Fruit fly (Drosophila melanogaster) whole organism, embryonic: Measurements from ENCODE around the gene fan.

ENCODE experiments used
- C15 ChIP-seq: fragments of 200-800 bp; sonication (Bioruptor generic); IDR thresholded peaks from 3 replicates; pipeline ENCODE4 v1.3.6; 2022; ENCODE audit warnings: missing biosample characterization, missing genetic modification characterization
- CG12299 ChIP-seq: fragments of 200-800 bp; sonication (Bioruptor generic); optimal IDR thresholded peaks from 2 replicates; lab custom pipeline; 2018; ENCODE audit warnings: missing biosample characterization, mild to moderate bottlenecking, missing genetic modification characterization
- CG1233 ChIP-seq: fragments of 200-800 bp; sonication (Bioruptor generic); optimal IDR thresholded peaks from 4 replicates; lab custom pipeline; 2018; ENCODE audit warnings: missing biosample characterization, mild to moderate bottlenecking, missing genetic modification characterization
- CG12659 ChIP-seq: fragments of 200-800 bp; sonication (Bioruptor generic); optimal IDR thresholded peaks from 3 replicates; lab custom pipeline; 2017; ENCODE audit warnings: mild to moderate bottlenecking, missing biosample characterization, missing genetic modification reagents, missing genetic modification characterization
- CG13287 ChIP-seq: fragments of 200-800 bp; sonication (Bioruptor generic); IDR thresholded peaks from 2 replicates; pipeline ENCODE4 v1.3.6; 2022; ENCODE audit warnings: missing biosample characterization, missing genetic modification characterization; ENCODE audit not compliant: partially characterized antibody
- CG13424 ChIP-seq: fragments of 200-800 bp; sonication (Bioruptor generic); optimal IDR thresholded peaks from 2 replicates; lab custom pipeline; 2019; ENCODE audit warnings: missing biosample characterization, mild to moderate bottlenecking, missing genetic modification characterization, moderate library complexity
- CG15011 ChIP-seq: fragments of 200-800 bp; sonication (Bioruptor generic); optimal IDR thresholded peaks from 3 replicates; lab custom pipeline; 2018; ENCODE audit warnings: missing biosample characterization, mild to moderate bottlenecking, missing genetic modification characterization
- CG15073 ChIP-seq: fragments of 200-800 bp; sonication (Bioruptor generic); optimal IDR thresholded peaks from 2 replicates; lab custom pipeline; 2016; ENCODE audit warnings: missing biosample characterization, missing genetic modification characterization
- CG16815 ChIP-seq: fragments of 200-800 bp; sonication (Bioruptor generic); optimal IDR thresholded peaks from 3 replicates; lab custom pipeline; 2017; ENCODE audit warnings: missing biosample characterization, mild to moderate bottlenecking, missing genetic modification characterization
- CG17361 ChIP-seq: fragments of 200-800 bp; sonication (Bioruptor generic); IDR thresholded peaks from 3 replicates; pipeline ENCODE4 v1.3.6; 2022; ENCODE audit warnings: missing biosample characterization, missing genetic modification characterization
- CG1832 ChIP-seq: fragments of 200-800 bp; sonication (Bioruptor generic); optimal IDR thresholded peaks from 2 replicates; lab custom pipeline; 2017; ENCODE audit warnings: missing biosample characterization, mild to moderate bottlenecking, missing genetic modification characterization, inconsistent platforms
- CG18599 ChIP-seq: fragments of 200-800 bp; sonication (Bioruptor generic); optimal IDR thresholded peaks from 3 replicates; lab custom pipeline; 2017; ENCODE audit warnings: missing biosample characterization, missing genetic modification characterization, mild to moderate bottlenecking, moderate library complexity, missing genetic modification reagents
- CG18764 ChIP-seq: fragments of 200-800 bp; sonication (Bioruptor generic); optimal IDR thresholded peaks from 3 replicates; lab custom pipeline; 2016; ENCODE audit warnings: missing biosample characterization, missing genetic modification characterization
- CG2678 ChIP-seq: fragments of 200-800 bp; sonication (Bioruptor generic); optimal IDR thresholded peaks from 3 replicates; lab custom pipeline; 2019; ENCODE audit warnings: missing biosample characterization, mild to moderate bottlenecking, missing genetic modification characterization, moderate library complexity
- CG30403 ChIP-seq: fragments of 200-800 bp; sonication (Bioruptor generic); optimal IDR thresholded peaks from 3 replicates; lab custom pipeline; 2016; ENCODE audit warnings: missing biosample characterization, missing genetic modification characterization
- CG30431 ChIP-seq: fragments of 200-800 bp; sonication (Bioruptor generic); optimal IDR thresholded peaks from 2 replicates; lab custom pipeline; 2017; ENCODE audit warnings: missing biosample characterization, missing genetic modification characterization
- CG31441 ChIP-seq: fragments of 200-800 bp; sonication (Bioruptor generic); IDR thresholded peaks from 2 replicates; pipeline ENCODE4 v1.3.6; 2022; ENCODE audit warnings: missing biosample characterization, missing genetic modification characterization
- CG32772 ChIP-seq: fragments of 200-800 bp; sonication (Bioruptor generic); IDR thresholded peaks from 2 replicates; pipeline ENCODE4 v1.3.6; 2022; ENCODE audit warnings: missing biosample characterization, missing genetic modification characterization
- CG4854 ChIP-seq: fragments of 200-800 bp; sonication (Bioruptor generic); optimal IDR thresholded peaks from 2 replicates; lab custom pipeline; 2016; ENCODE audit warnings: missing biosample characterization, missing genetic modification characterization, inconsistent platforms
- CG5180 ChIP-seq: fragments of 200-800 bp; sonication (Bioruptor generic); optimal IDR thresholded peaks from 3 replicates; lab custom pipeline; 2017; ENCODE audit warnings: missing biosample characterization, missing genetic modification characterization, mild to moderate bottlenecking, moderate library complexity, missing genetic modification reagents
- CG6272 ChIP-seq: fragments of 200-800 bp; sonication (Bioruptor generic); IDR thresholded peaks from 2 replicates; pipeline ENCODE4 v1.3.6; 2022; ENCODE audit warnings: missing biosample characterization, missing genetic modification characterization
- CG7372 ChIP-seq: fragments of 200-800 bp; sonication (Bioruptor generic); IDR thresholded peaks from 2 replicates; pipeline ENCODE4 v1.3.6; 2022; ENCODE audit warnings: missing biosample characterization, missing genetic modification characterization
- CG8089 ChIP-seq: fragments of 200-800 bp; sonication (Bioruptor generic); optimal IDR thresholded peaks from 3 replicates; lab custom pipeline; 2016; ENCODE audit warnings: missing biosample characterization, missing genetic modification characterization
- CkIIα-i1 ChIP-seq: fragments of 200-800 bp; sonication (Bioruptor generic); IDR thresholded peaks from 2 replicates; pipeline ENCODE4 v1.3.6; 2022; ENCODE audit warnings: missing biosample characterization, missing genetic modification characterization
- D ChIP-seq, 2 experiments: fragments of 200-800 bp in 1 of 2; fragments of >200 bp in 1 of 2; sonication (Bioruptor generic) in 1 of 2; optimal IDR thresholded peaks; 2 replicates in 1 of 2; 3 replicates in 1 of 2; lab custom pipeline; 2017; ENCODE audit warnings: mild to moderate bottlenecking in 1 of 2, missing biosample characterization in 1 of 2, missing genetic modification characterization in 1 of 2, missing genetic modification reagents in 1 of 2
- Dbx ChIP-seq: fragments of 200-800 bp; sonication (Bioruptor generic); IDR thresholded peaks from 3 replicates; pipeline ENCODE4 v1.3.6; 2022; ENCODE audit warnings: missing biosample characterization, missing genetic modification characterization
- Dfd ChIP-seq, 2 experiments: fragments of >200 bp; optimal IDR thresholded peaks; 2 replicates each; lab custom pipeline; 2017; ENCODE audit warnings: missing biosample characterization in 2 of 2, missing genetic modification characterization in 2 of 2
- Drgx ChIP-seq: fragments of 200-800 bp; sonication (Bioruptor generic); IDR thresholded peaks from 2 replicates; pipeline ENCODE4 v1.3.6; 2022; ENCODE audit warnings: missing biosample characterization, missing genetic modification characterization
- Med ChIP-seq: fragments of 200-800 bp; sonication (Bioruptor generic); peaks from one replicate; lab custom pipeline; 2016; ENCODE audit warnings: missing biosample characterization, missing genetic modification characterization, mild to moderate bottlenecking, inconsistent platforms, moderate library complexity
- Mes4 ChIP-seq: fragments of 200-800 bp; sonication (Bioruptor generic); optimal IDR thresholded peaks from 2 replicates; lab custom pipeline; 2016; ENCODE audit warnings: missing biosample characterization, missing genetic modification characterization
- Optix ChIP-seq: fragments of 200-800 bp; sonication (Bioruptor generic); IDR thresholded peaks from 3 replicates; pipeline ENCODE4 v1.3.6; 2022; ENCODE audit warnings: missing biosample characterization, missing genetic modification characterization
- Side ChIP-seq: fragments of 200-800 bp; sonication (Bioruptor generic); optimal IDR thresholded peaks from 2 replicates; lab custom pipeline; 2016; ENCODE audit warnings: missing biosample characterization, missing genetic modification characterization
- Sry-δ ChIP-seq: fragments of 200-800 bp; sonication (Bioruptor generic); optimal IDR thresholded peaks from 2 replicates; lab custom pipeline; 2016; ENCODE audit warnings: missing biosample characterization, missing genetic modification characterization
- al ChIP-seq: fragments of 200-800 bp; sonication (Bioruptor generic); IDR thresholded peaks from 2 replicates; pipeline ENCODE4 v1.3.6; 2022; ENCODE audit warnings: missing biosample characterization, missing genetic modification characterization
- chm ChIP-seq: fragments of 200-800 bp; sonication (Bioruptor generic); IDR thresholded peaks from 2 replicates; pipeline ENCODE4 v1.3.6; 2022; ENCODE audit warnings: missing biosample characterization, missing genetic modification characterization
- dimm ChIP-seq: fragments of 200-800 bp; sonication (Bioruptor generic); IDR thresholded peaks from 2 replicates; pipeline ENCODE4 v1.3.6; 2022; ENCODE audit warnings: missing biosample characterization, missing genetic modification characterization
- fd102C ChIP-seq: fragments of 200-800 bp; sonication (Bioruptor generic); optimal IDR thresholded peaks from 2 replicates; lab custom pipeline; 2018; ENCODE audit warnings: missing biosample characterization, mild to moderate bottlenecking, missing genetic modification characterization, moderate library complexity
- fd3F ChIP-seq: fragments of 200-800 bp; sonication (Bioruptor generic); optimal IDR thresholded peaks from 2 replicates; lab custom pipeline; 2018; ENCODE audit warnings: missing biosample characterization, mild to moderate bottlenecking, missing genetic modification characterization, moderate library complexity
- fd64A ChIP-seq: fragments of 200-800 bp; sonication (Bioruptor generic); optimal IDR thresholded peaks from 3 replicates; lab custom pipeline; 2018; ENCODE audit warnings: missing biosample characterization, mild to moderate bottlenecking, missing genetic modification characterization
- h ChIP-seq: fragments of >200 bp; optimal IDR thresholded peaks from 2 replicates; lab custom pipeline; 2017
- hb ChIP-seq: fragments of 200-800 bp; sonication (Bioruptor generic); IDR thresholded peaks from 3 replicates; pipeline ENCODE4 v1.3.6; 2022; ENCODE audit warnings: missing biosample characterization, missing genetic modification characterization; ENCODE audit not compliant: partially characterized antibody
- kay ChIP-seq: fragments of 200-800 bp; sonication (Bioruptor generic); optimal IDR thresholded peaks from 2 replicates; lab custom pipeline; 2016; ENCODE audit warnings: missing biosample characterization, missing genetic modification characterization
- lov ChIP-seq, 2 experiments: fragments of 200-800 bp in 1 of 2; fragments of >200 bp in 1 of 2; sonication (Bioruptor generic) in 1 of 2; IDR thresholded peaks in 1 of 2; optimal IDR thresholded peaks in 1 of 2; 2 replicates in 1 of 2; 3 replicates in 1 of 2; pipeline versions ENCODE4 v1.3.6 to Lab custom; 2017 to 2022; ENCODE audit warnings: missing biosample characterization in 1 of 2, missing genetic modification characterization in 1 of 2
- luna ChIP-seq: fragments of 200-800 bp; sonication (Bioruptor generic); optimal IDR thresholded peaks from 2 replicates; lab custom pipeline; 2016; ENCODE audit warnings: missing biosample characterization, missing genetic modification characterization
- mld ChIP-seq: fragments of 200-800 bp; sonication (Bioruptor generic); IDR thresholded peaks from 3 replicates; pipeline ENCODE4 v1.3.6; 2022; ENCODE audit warnings: missing biosample characterization, missing genetic modification characterization; ENCODE audit not compliant: partially characterized antibody
- pros ChIP-seq: fragments of 200-800 bp; sonication (Bioruptor generic); optimal IDR thresholded peaks from 3 replicates; lab custom pipeline; 2019; ENCODE audit warnings: missing biosample characterization, mild to moderate bottlenecking, missing genetic modification characterization, moderate library complexity
- run ChIP-seq: fragments of 200-800 bp; sonication (Bioruptor generic); optimal IDR thresholded peaks from 3 replicates; lab custom pipeline; 2018; ENCODE audit warnings: missing biosample characterization, mild to moderate bottlenecking, missing genetic modification characterization
- slbo ChIP-seq: fragments of 200-800 bp; sonication (Bioruptor generic); IDR thresholded peaks from 2 replicates; pipeline ENCODE4 v1.3.6; 2022; ENCODE audit warnings: missing biosample characterization, missing genetic modification characterization
- vnd ChIP-seq: fragments of 200-800 bp; sonication (Bioruptor generic); IDR thresholded peaks from 3 replicates; pipeline ENCODE4 v1.3.6; 2022; ENCODE audit warnings: missing biosample characterization, missing genetic modification characterization; ENCODE audit not compliant: partially characterized antibody
- zf30C ChIP-seq: fragments of 200-800 bp; sonication (Bioruptor generic); optimal IDR thresholded peaks from 3 replicates; lab custom pipeline; 2018; ENCODE audit warnings: missing biosample characterization, mild to moderate bottlenecking, missing genetic modification characterization

fan gene

dm6 chr3L:8096106-8096558 is 12.8 kb upstream of the fan start (continued):
- no peak for TF ChIP-seq fd102C (GFP tag; lab: Kevin White, UChicago)
- TF ChIP-seq CG15011 (GFP tag; lab: Kevin White, UChicago), result peak; percentile 92
- TF ChIP-seq Side, result peak; percentile 92
- TF ChIP-seq al (GFP tag; lab: Robert Waterston, UW), result peak; percentile 97
- peak; percentile 82 for TF ChIP-seq CG4854 (GFP tag; lab: Kevin White, UChicago)
- TF ChIP-seq D (optimal IDR thresholded peaks at IDR 0.05; lab: Kevin White, UChicago), result no peak
- peak; percentile 78 for TF ChIP-seq D (GFP tag; optimal IDR thresholded peaks at IDR 0.05; lab: Kevin White, UChicago)
- TF ChIP-seq CG8089 (GFP tag; lab: Kevin White, UChicago), result peak; percentile 44
- TF ChIP-seq CG6272 (GFP tag; lab: Robert Waterston, UW), result peak; percentile 90
- TF ChIP-seq CG32772 (GFP tag; lab: Robert Waterston, UW), result peak; percentile 90
- TF ChIP-seq CG18599, result peak; percentile 99
- TF ChIP-seq h (lab: Kevin White, UChicago), result no peak
- no peak for TF ChIP-seq pros (GFP tag; lab: Kevin White, UChicago)
- TF ChIP-seq chm (GFP tag; lab: Robert Waterston, UW), result peak; percentile 78; the same call in 1 of the 2 replicates
- peak; percentile 95 for TF ChIP-seq CG13424
- TF ChIP-seq Optix, result peak; percentile 69; the same call in 2 of the 3 replicates
- TF ChIP-seq zf30C (GFP tag; lab: Kevin White, UChicago), result peak; percentile 92
- peak; percentile 94 for TF ChIP-seq CG12299
- TF ChIP-seq kay (GFP tag; lab: Kevin White, UChicago), result peak; percentile 83
- TF ChIP-seq Dfd (GFP tag; optimal IDR thresholded peaks at IDR 0.05; lab: Kevin White, UChicago), result no peak
- peak; percentile 96 for TF ChIP-seq CG2678
- peak; percentile 28 for TF ChIP-seq Sry-δ (GFP tag; lab: Kevin White, UChicago)
- no peak for TF ChIP-seq CG1832 (GFP tag; lab: Kevin White, UChicago)
- peak; percentile 76 for TF ChIP-seq CG18764 (GFP tag; lab: Kevin White, UChicago)
- no peak for TF ChIP-seq hb (GFP tag; lab: Robert Waterston, UW)
- TF ChIP-seq luna, result peak; percentile 82
- TF ChIP-seq CG15073 (GFP tag; lab: Kevin White, UChicago), result peak; percentile 41
- peak; percentile 85 for TF ChIP-seq C15 (GFP tag; lab: Robert Waterston, UW)
- TF ChIP-seq vnd (GFP tag; lab: Robert Waterston, UW), result no peak
- peak; percentile 88 for TF ChIP-seq CG16815
- TF ChIP-seq mld (GFP tag; lab: Robert Waterston, UW), result no peak
- peak; percentile 96 for TF ChIP-seq CG30403 (GFP tag; lab: Kevin White, UChicago)
- peak; percentile 81 for TF ChIP-seq CG5180
- no peak for TF ChIP-seq CG13287 (GFP tag; lab: Robert Waterston, UW)
- no peak for TF ChIP-seq Mes4 (GFP tag; lab: Kevin White, UChicago)
- peak; percentile 77 for TF ChIP-seq CG30431 (GFP tag; lab: Kevin White, UChicago)
- TF ChIP-seq CG12659 (GFP tag; lab: Kevin White, UChicago), result peak; percentile 98
- peak; percentile 90 for TF ChIP-seq CG1233
- peak; percentile 97 for TF ChIP-seq Drgx (GFP tag; lab: Robert Waterston, UW)
- no peak for TF ChIP-seq lov (optimal IDR thresholded peaks at IDR 0.05; lab: Kevin White, UChicago)
- peak; percentile 60; the same call in 1 of the 3 replicates for TF ChIP-seq lov (GFP tag; IDR thresholded peaks at IDR 0.05; lab: Robert Waterston, UW)
- peak; percentile 98 for TF ChIP-seq Med (GFP tag; lab: Kevin White, UChicago)
- TF ChIP-seq CG7372 (GFP tag; lab: Robert Waterston, UW), result peak; percentile 95
- TF ChIP-seq CG31441 (GFP tag; lab: Robert Waterston, UW), result peak; percentile 92
- TF ChIP-seq CG17361, result peak; percentile 96
- TF ChIP-seq slbo, result peak; percentile 98
- TF ChIP-seq run (tag; lab: Kevin White, UChicago), result peak; percentile 92
- TF ChIP-seq Dbx (GFP tag; lab: Robert Waterston, UW), result peak; percentile 98
- 0 out of 2 replicates have a peak, but pooled peaks have one; percentile 29 for TF ChIP-seq CkIIα-i1 (GFP tag; lab: Robert Waterston, UW)
- TF ChIP-seq fd64A (GFP tag; lab: Kevin White, UChicago), result peak; percentile 24
- peak; percentile 97 for TF ChIP-seq fd3F (GFP tag; lab: Kevin White, UChicago)
- peak; percentile 65 for TF ChIP-seq dimm (GFP tag; lab: Robert Waterston, UW)
